Fruit fly (Drosophila melanogaster): ENCODE measurements around the gene Eip78C.

Eip78C gene

dm6 chr3L:21284720-21285638 is 58.6 kb downstream of the Eip78C start (continued):
- TF ChIP-seq insv (GFP tag; optimal IDR thresholded peaks at IDR 0.05) (no peak), CG15269 (tag; optimal IDR thresholded peaks at IDR 0.05) (no peak), CG2678 (tag; optimal IDR thresholded peaks at IDR 0.05) (no peak), CG16863 (GFP tag; optimal IDR thresholded peaks at IDR 0.05) (no peak), Jarid2 (GFP tag; optimal IDR thresholded peaks at IDR 0.05) (peak; percentile 34), CG34376 (GFP tag; optimal IDR thresholded peaks at IDR 0.05) (peak; percentile 97), CG7556 (GFP tag; optimal IDR thresholded peaks at IDR 0.05) (no peak), dati (GFP tag; IDR thresholded peaks at IDR 0.05) (0 out of 2 replicates have a peak, but pooled peaks have one; percentile 2), ci (GFP tag; IDR thresholded peaks at IDR 0.05) (0 out of 3 replicates have a peak, but pooled peaks have one; percentile 16), CG2875 (GFP tag; optimal IDR thresholded peaks at IDR 0.05) (no peak), CG2199 (GFP tag; IDR thresholded peaks at IDR 0.05) (0 out of 3 replicates have a peak, but pooled peaks have one; percentile 10), Sry-δ (GFP tag; optimal IDR thresholded peaks at IDR 0.05) (no peak), onecut (GFP tag; IDR thresholded peaks at IDR 0.05) (peak; percentile 12; the same call in 1 of the 2 replicates), Dek (tag; optimal IDR thresholded peaks at IDR 0.05) (no peak), CG9817 (tag; optimal IDR thresholded peaks at IDR 0.05) (no peak), CG14860 (GFP tag; IDR thresholded peaks at IDR 0.05; ENCODE audit: partially characterized antibody) (no peak), chinmo (GFP tag; IDR thresholded peaks at IDR 0.05; ENCODE audit: partially characterized antibody) (0 out of 4 replicates have a peak, but pooled peaks have one; percentile 19), scrt (GFP tag; optimal IDR thresholded peaks at IDR 0.05) (no peak), bbx (GFP tag; IDR thresholded peaks at IDR 0.05; ENCODE audit: partially characterized antibody) (no peak), tgo (GFP tag; IDR thresholded peaks at IDR 0.05) (no peak), CG16813 (GFP tag; IDR thresholded peaks at IDR 0.05; ENCODE audit: partially characterized antibody) (no peak), Ets65A (GFP tag) (peak; percentile 68), grn (GFP tag; optimal IDR thresholded peaks at IDR 0.05) (peak; percentile 75)

- TF ChIP-seq CG9797 (GFP tag; optimal IDR thresholded peaks at IDR 0.05) (peak; percentile 71), CG9727 (GFP tag; optimal IDR thresholded peaks at IDR 0.05) (peak; percentile 92), PHDP (tag; optimal IDR thresholded peaks at IDR 0.05) (peak; percentile 88), kah (GFP tag; optimal IDR thresholded peaks at IDR 0.05) (peak; percentile 38), ind (GFP tag; optimal IDR thresholded peaks at IDR 0.05) (peak; percentile 64), CG3726 (GFP tag; IDR thresholded peaks at IDR 0.05) (peak; percentile 61; the same call in 1 of the 3 replicates), zf30C (GFP tag; optimal IDR thresholded peaks at IDR 0.05) (no peak), hkb (optimal IDR thresholded peaks at IDR 0.05) (peak; percentile 92), hkb (GFP tag; IDR thresholded peaks at IDR 0.05) (no peak), CG15011 (GFP tag; optimal IDR thresholded peaks at IDR 0.05) (peak; percentile 63), Meics (GFP tag; optimal IDR thresholded peaks at IDR 0.05) (peak; percentile 84), bsh (GFP tag; optimal IDR thresholded peaks at IDR 0.05) (peak in 1 of 2 experiments; percentile 69), CG7963 (GFP tag; IDR thresholded peaks at IDR 0.05; ENCODE audit: partially characterized antibody) (peak; percentile 85), NfI (GFP tag; optimal IDR thresholded peaks at IDR 0.05) (peak; percentile 80), CG33557 (GFP tag; optimal IDR thresholded peaks at IDR 0.05) (peak; percentile 42), CG11085 (GFP tag; IDR thresholded peaks at IDR 0.05) (peak; percentile 59; the same call in 1 of the 2 replicates), tap (tag; optimal IDR thresholded peaks at IDR 0.05) (no peak), cg (GFP tag; optimal IDR thresholded peaks at IDR 0.05) (no peak), NC2β (GFP tag; optimal IDR thresholded peaks at IDR 0.05) (peak; percentile 80), exex (tag; optimal IDR thresholded peaks at IDR 0.05) (no peak), CG1024 (GFP tag; IDR thresholded peaks at IDR 0.05) (no peak), ssp (GFP tag; IDR thresholded peaks at IDR 0.05) (peak; percentile 86), cas (GFP tag; IDR thresholded peaks at IDR 0.05) (peak; percentile 36; the same call in 1 of the 2 replicates), cato (GFP tag; optimal IDR thresholded peaks at IDR 0.05; ENCODE audit: borderline replicate concordance) (peak; percentile 49)
Measured at dm6 chr3L:21285639-21286338, 59.4 kb downstream of the Eip78C start, which contains the start of the genes CG12974 and pzg. Gene CG12974, minus strand, starts transcription at chr3L:21285962. Gene pzg, plus strand, starts transcription at chr3L:21286099.

Measured in whole organism, embryonic.